Worm (Caenorhabditis elegans): ENCODE results near the gene F25H9.7.
A peak's percentile ranks its signal among the peaks of the same experiment; 100 is the strongest.

F25H9.7 gene

ce11 chrV:13468190-13468765 lies at the start of gene F25H9.7, which contains the start of gene F25H9.6:
Gene F25H9.7 (plus strand): TSS chrV:13468376.
Gene F25H9.6 (minus strand): TSS chrV:13468361.
- TF ChIP-seq cnd-1 (tag; optimal IDR thresholded peaks at IDR 0.05) (peak; percentile 55), lin-13 (tag; optimal IDR thresholded peaks at IDR 0.05) (peak; percentile 33), mep-1 (tag; optimal IDR thresholded peaks at IDR 0.05) (peak; percentile 52), drap-1 (GFP tag; optimal IDR thresholded peaks at IDR 0.05) (peak; percentile 30), snpc-4 (tag; optimal IDR thresholded peaks at IDR 0.05) (no peak), sptf-1 (tag; optimal IDR thresholded peaks at IDR 0.05) (peak; percentile 78), lsy-2 (tag; optimal IDR thresholded peaks at IDR 0.05) (no peak), ces-1 (GFP tag; optimal IDR thresholded peaks at IDR 0.05) (peak; percentile 49), ceh-83 (GFP tag; optimal IDR thresholded peaks at IDR 0.05) (no peak)

DNA sequence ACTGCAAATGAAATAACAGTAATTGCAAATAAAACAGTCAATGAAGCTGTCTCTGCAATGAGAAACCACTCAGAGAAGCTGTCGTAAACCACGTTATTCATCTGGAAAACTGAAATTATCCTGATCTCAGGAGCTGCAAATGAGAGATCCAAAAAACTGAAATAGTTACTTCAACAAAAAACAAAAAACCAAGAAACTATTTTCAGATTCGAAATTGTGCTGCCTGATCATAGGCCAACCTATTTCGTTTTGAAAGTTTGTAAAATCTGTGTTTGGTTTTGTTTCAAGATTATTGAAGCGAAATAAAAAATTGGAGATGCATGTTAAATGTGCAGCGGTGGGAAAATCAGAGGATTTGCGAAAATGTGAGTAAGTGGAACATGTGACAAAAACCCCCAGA lies 47.5 kb upstream of the F25H9.7 start, which contains the start of gene srv-8:
srv-8 (minus strand) TSS at position 101 of the 400 bp plus-strand sequence.
- no peak for TF ChIP-seq drap-1 (GFP tag; optimal IDR thresholded peaks at IDR 0.05)
- no peak for TF ChIP-seq zip-8 (tag; optimal IDR thresholded peaks at IDR 0.05)
- no peak for TF ChIP-seq hlh-1 (tag; optimal IDR thresholded peaks at IDR 0.05)
- no peak for TF ChIP-seq nhr-28 (tag; optimal IDR thresholded peaks at IDR 0.05)
- no peak for TF ChIP-seq ztf-11 (tag; optimal IDR thresholded peaks at IDR 0.05)
- no peak for TF ChIP-seq nhr-76 (tag; optimal IDR thresholded peaks at IDR 0.05)
- no peak for TF ChIP-seq mab-5 (tag; optimal IDR thresholded peaks at IDR 0.05)
- TF ChIP-seq elt-3 (tag; optimal IDR thresholded peaks at IDR 0.05): no peak
- no peak for TF ChIP-seq lin-32 (GFP tag; optimal IDR thresholded peaks at IDR 0.05)
- no peak for TF ChIP-seq sptf-1 (tag; optimal IDR thresholded peaks at IDR 0.05)
- no peak for TF ChIP-seq snpc-4 (tag; optimal IDR thresholded peaks at IDR 0.05)
- TF ChIP-seq nhr-12 (tag; optimal IDR thresholded peaks at IDR 0.05): no peak
- TF ChIP-seq cnd-1 (tag; optimal IDR thresholded peaks at IDR 0.05): no peak
- no peak for TF ChIP-seq nhr-237 (tag; optimal IDR thresholded peaks at IDR 0.05)
- TF ChIP-seq unc-62 (GFP tag; optimal IDR thresholded peaks at IDR 0.05): no peak
- no peak for TF ChIP-seq lin-13 (tag; optimal IDR thresholded peaks at IDR 0.05)
- no peak for TF ChIP-seq ceh-83 (GFP tag; optimal IDR thresholded peaks at IDR 0.05)

- no peak for TF ChIP-seq hlh-1 (tag; optimal IDR thresholded peaks at IDR 0.05)
- no peak for TF ChIP-seq ceh-83 (GFP tag; optimal IDR thresholded peaks at IDR 0.05)
- no peak for TF ChIP-seq elt-3 (tag; optimal IDR thresholded peaks at IDR 0.05)
- no peak for TF ChIP-seq nhr-28 (tag; optimal IDR thresholded peaks at IDR 0.05)
- TF ChIP-seq tbx-8 (GFP tag; optimal IDR thresholded peaks at IDR 0.05): no peak
- TF ChIP-seq ztf-11 (tag; optimal IDR thresholded peaks at IDR 0.05): no peak
- TF ChIP-seq cnd-1 (tag; optimal IDR thresholded peaks at IDR 0.05): no peak
- no peak for TF ChIP-seq bed-3 (GFP tag; optimal IDR thresholded peaks at IDR 0.05)
- TF ChIP-seq M03D4.4 (tag; optimal IDR thresholded peaks at IDR 0.05): no peak
- no peak for TF ChIP-seq nhr-76 (tag; optimal IDR thresholded peaks at IDR 0.05)
- TF ChIP-seq lin-32 (GFP tag; optimal IDR thresholded peaks at IDR 0.05): no peak
Measured at ce11 chrV:13421697-13422096, 46.5 kb upstream of the F25H9.7 start.

DNA sequence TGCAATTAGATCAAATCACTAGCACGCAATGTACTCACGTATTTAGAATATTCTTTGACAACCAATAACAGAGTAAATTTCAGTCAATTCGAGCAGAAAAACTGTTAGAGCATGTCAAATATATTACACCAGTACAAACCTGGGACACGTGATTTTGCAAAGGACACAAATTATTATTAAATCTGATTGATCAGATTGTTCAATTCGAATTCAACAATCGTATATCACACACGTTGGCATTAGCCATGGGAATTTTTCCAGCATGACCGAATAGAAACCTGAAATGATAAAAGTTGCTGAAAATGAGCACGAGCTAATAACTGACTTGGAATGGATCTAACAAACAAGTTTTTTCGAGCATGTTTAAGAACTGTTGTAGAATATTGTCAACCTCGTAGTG lies 45.1 kb upstream of the F25H9.7 start, which contains the start of gene srv-9:
srv-9 (minus strand) TSS at position 101 of the 400 bp plus-strand sequence.
- TF ChIP-seq sptf-1 (tag; optimal IDR thresholded peaks at IDR 0.05): no peak
- TF ChIP-seq tbx-8 (GFP tag; optimal IDR thresholded peaks at IDR 0.05): no peak
- TF ChIP-seq unc-120 (tag; optimal IDR thresholded peaks at IDR 0.05; ENCODE audit: poor library complexity, severe bottlenecking): no peak
- no peak for TF ChIP-seq nhr-76 (tag; optimal IDR thresholded peaks at IDR 0.05)
- no peak for TF ChIP-seq ztf-11 (tag; optimal IDR thresholded peaks at IDR 0.05)
- TF ChIP-seq ces-1 (GFP tag; optimal IDR thresholded peaks at IDR 0.05): no peak
- TF ChIP-seq ceh-43 (GFP tag; optimal IDR thresholded peaks at IDR 0.05): no peak
- TF ChIP-seq unc-62 (GFP tag; optimal IDR thresholded peaks at IDR 0.05): no peak
- no peak for TF ChIP-seq bed-3 (GFP tag; optimal IDR thresholded peaks at IDR 0.05)
- no peak for TF ChIP-seq pha-4 (tag; optimal IDR thresholded peaks at IDR 0.05)
- no peak for TF ChIP-seq mab-5 (tag; optimal IDR thresholded peaks at IDR 0.05)
- no peak for TF ChIP-seq nhr-2 (tag; optimal IDR thresholded peaks at IDR 0.05)
- TF ChIP-seq blmp-1 (tag; optimal IDR thresholded peaks at IDR 0.05): no peak
- no peak for TF ChIP-seq flh-1 (GFP tag; optimal IDR thresholded peaks at IDR 0.05)
- no peak for TF ChIP-seq lin-13 (tag; optimal IDR thresholded peaks at IDR 0.05)
- TF ChIP-seq mep-1 (tag; optimal IDR thresholded peaks at IDR 0.05): no peak
- TF ChIP-seq lin-32 (GFP tag; optimal IDR thresholded peaks at IDR 0.05): no peak
- no peak for TF ChIP-seq ceh-39 (tag; optimal IDR thresholded peaks at IDR 0.05)
- no peak for TF ChIP-seq nhr-12 (tag; optimal IDR thresholded peaks at IDR 0.05)
- no peak for TF ChIP-seq M03D4.4 (tag; optimal IDR thresholded peaks at IDR 0.05)

ce11 chrV:13423608-13424007 lies 44.6 kb upstream of the F25H9.7 start, which contains the start of gene srv-10:
Gene srv-10 (plus strand): TSS chrV:13423908.
- TF ChIP-seq lin-32 (GFP tag; optimal IDR thresholded peaks at IDR 0.05) (no peak), unc-39 (tag; optimal IDR thresholded peaks at IDR 0.05) (no peak), pha-4 (tag; optimal IDR thresholded peaks at IDR 0.05) (no peak), ztf-11 (tag; optimal IDR thresholded peaks at IDR 0.05) (no peak), nhr-12 (tag; optimal IDR thresholded peaks at IDR 0.05) (no peak), ceh-39 (tag; optimal IDR thresholded peaks at IDR 0.05) (no peak), mep-1 (tag; optimal IDR thresholded peaks at IDR 0.05) (no peak), sptf-1 (tag; optimal IDR thresholded peaks at IDR 0.05) (no peak)

Measured in whole organism, mixed stage, embryonic.